Worm (Caenorhabditis elegans) whole organism, late embryonic: Measurements from ENCODE around the gene ZK643.2.
"Not testable (repeated sequence)": the region's sequence is repeated elsewhere in the genome, so short reads cannot be mapped to it uniquely, and the experiment has no call there.

Experiments
- K02D7.2 ChIP-seq: sonication (generic microtip); optimal IDR thresholded peaks from 2 replicates; lab custom pipeline; 2017; ENCODE audit warnings: mild to moderate bottlenecking, missing genetic modification characterization, missing compliant biosample characterization
- T23F11.4 ChIP-seq: fragments of 200-800 bp; sonication (Bioruptor generic); optimal IDR thresholded peaks from 2 replicates; lab custom pipeline; 2018; ENCODE audit warnings: mild to moderate bottlenecking, missing genetic modification characterization, missing compliant biosample characterization
- ama-1 ChIP-seq: fragments of 150-350 bp; optimal IDR thresholded peaks from 2 replicates; lab custom pipeline; 2014
- ceh-14 ChIP-seq: sonication (generic microtip); optimal IDR thresholded peaks from 2 replicates; lab custom pipeline; 2016; ENCODE audit warnings: missing genotype, missing genetic modification characterization, missing compliant biosample characterization
- ceh-18 ChIP-seq: sonication (generic microtip); optimal IDR thresholded peaks from 2 replicates; lab custom pipeline; 2016; ENCODE audit warnings: missing genetic modification characterization, missing compliant biosample characterization
- ceh-24 ChIP-seq: sonication (generic microtip); optimal IDR thresholded peaks from 2 replicates; lab custom pipeline; 2016; ENCODE audit warnings: mild to moderate bottlenecking, missing genetic modification characterization, missing compliant biosample characterization
- ceh-31 ChIP-seq: sonication (generic microtip); optimal IDR thresholded peaks from 2 replicates; lab custom pipeline; 2016; ENCODE audit warnings: missing genetic modification characterization, missing compliant biosample characterization
- ceh-45 ChIP-seq: fragments of 200-800 bp; sonication (Bioruptor generic); IDR thresholded peaks from 2 replicates; pipeline ENCODE4 v1.3.6; 2022; ENCODE audit warnings: missing genetic modification reagents, missing genetic modification characterization, missing compliant biosample characterization
- ceh-48 ChIP-seq: sonication (generic microtip); optimal IDR thresholded peaks from 2 replicates; lab custom pipeline; 2016; ENCODE audit warnings: missing genetic modification characterization, inconsistent platforms, missing compliant biosample characterization
- dve-1 ChIP-seq: sonication (generic microtip); optimal IDR thresholded peaks from 2 replicates; lab custom pipeline; 2017; ENCODE audit warnings: antibody characterized with exemption, mild to moderate bottlenecking, missing genetic modification characterization, missing compliant biosample characterization
- elt-2 ChIP-seq: sonication (generic microtip); optimal IDR thresholded peaks from 2 replicates; lab custom pipeline; 2016; ENCODE audit warnings: missing genetic modification reagents, missing genetic modification characterization, missing compliant biosample characterization
- eyg-1 ChIP-seq: sonication (generic microtip); optimal IDR thresholded peaks from 2 replicates; lab custom pipeline; 2016; ENCODE audit warnings: missing genotype, missing genetic modification characterization, missing compliant biosample characterization
- hlh-13 ChIP-seq: fragments of 200-800 bp; sonication (Bioruptor generic); optimal IDR thresholded peaks from 2 replicates; lab custom pipeline; 2018; ENCODE audit warnings: mild to moderate bottlenecking, missing genetic modification characterization, missing compliant biosample characterization
- madf-2 ChIP-seq: sonication (generic microtip); optimal IDR thresholded peaks from 2 replicates; lab custom pipeline; 2017; ENCODE audit warnings: missing genetic modification characterization, missing compliant biosample characterization
- nhr-11 ChIP-seq: fragments of 150-350 bp; optimal IDR thresholded peaks from 2 replicates; lab custom pipeline; 2014; ENCODE audit warnings: missing biosample characterization, missing genetic modification characterization
- npax-4 ChIP-seq: sonication (generic microtip); optimal IDR thresholded peaks from 2 replicates; lab custom pipeline; 2016; ENCODE audit warnings: missing genetic modification characterization, missing compliant biosample characterization
- pag-3 ChIP-seq: sonication (generic microtip); optimal IDR thresholded peaks from 2 replicates; lab custom pipeline; 2016; ENCODE audit warnings: missing compliant biosample characterization, missing genetic modification characterization, borderline replicate concordance
- pha-2 ChIP-seq: sonication (generic microtip); optimal IDR thresholded peaks from 2 replicates; lab custom pipeline; 2017; ENCODE audit warnings: mild to moderate bottlenecking, missing genetic modification characterization, missing compliant biosample characterization
- pha-4 ChIP-seq: fragments of 150-350 bp; optimal IDR thresholded peaks from 2 replicates; lab custom pipeline; 2018; ENCODE audit warnings: missing biosample characterization, missing genetic modification reagents, missing genetic modification characterization
- ref-2 ChIP-seq: sonication (generic microtip); optimal IDR thresholded peaks from 2 replicates; lab custom pipeline; 2016; ENCODE audit warnings: missing genetic modification characterization, missing compliant biosample characterization
- rnt-1 ChIP-seq: sonication (generic microtip); optimal IDR thresholded peaks from 2 replicates; lab custom pipeline; 2016; ENCODE audit warnings: missing genetic modification characterization, missing compliant biosample characterization
- sox-2 ChIP-seq: fragments of 200-800 bp; sonication (Bioruptor generic); IDR thresholded peaks from 2 replicates; pipeline ENCODE4 v1.3.6; 2022; ENCODE audit warnings: missing genetic modification reagents, missing genetic modification characterization, missing compliant biosample characterization
- syd-9 ChIP-seq: sonication (generic microtip); optimal IDR thresholded peaks from 2 replicates; lab custom pipeline; 2016; ENCODE audit warnings: mild to moderate bottlenecking, missing genetic modification characterization, moderate library complexity, missing compliant biosample characterization
- tbx-2 ChIP-seq: sonication (generic microtip); optimal IDR thresholded peaks from 2 replicates; lab custom pipeline; 2016; ENCODE audit warnings: missing genetic modification characterization, missing compliant biosample characterization
- ttx-3 ChIP-seq: sonication (generic microtip); optimal IDR thresholded peaks from 2 replicates; lab custom pipeline; 2016; ENCODE audit warnings: missing genetic modification reagents, missing genetic modification characterization, missing compliant biosample characterization
- unc-3 ChIP-seq, 2 experiments: fragments of 200-800 bp in 1 of 2; sonication (Bioruptor generic) in 1 of 2; sonication (generic microtip) in 1 of 2; conservative IDR thresholded peaks in 1 of 2; optimal IDR thresholded peaks in 1 of 2; 2 replicates each; pipeline versions ENCODE4 v1.3.6 to Lab custom; 2016 to 2022; ENCODE audit warnings: missing compliant biosample characterization in 2 of 2, missing genetic modification characterization in 2 of 2, missing genetic modification reagents in 1 of 2
- unc-42 ChIP-seq: sonication (generic microtip); optimal IDR thresholded peaks from 2 replicates; lab custom pipeline; 2016; ENCODE audit warnings: missing genotype, missing genetic modification characterization, missing compliant biosample characterization
- unc-55 ChIP-seq: sonication (generic microtip); optimal IDR thresholded peaks from 2 replicates; lab custom pipeline; 2017; ENCODE audit warnings: missing biosample characterization, missing genetic modification reagents, missing genetic modification characterization
- ztf-16 ChIP-seq: sonication (generic microtip); optimal IDR thresholded peaks from 2 replicates; lab custom pipeline; 2017; ENCODE audit warnings: missing genetic modification characterization, missing compliant biosample characterization

ZK643.2 gene

ce11 chrIII:9002545-9002944 lies 46.2 kb downstream of the ZK643.2 start, which contains the start of the genes F59B2.15 and zif-1:
Gene F59B2.15, minus strand, starts transcription at chrIII:9002645.
Gene zif-1, plus strand, starts transcription at chrIII:9002779.
- TF ChIP-seq rnt-1 (tag; lab: Kevin White, UChicago) = no peak
- TF ChIP-seq ceh-24 (tag; lab: Kevin White, UChicago) = no peak
- TF ChIP-seq ama-1 (lab: Kevin White, UChicago) = no peak
- TF ChIP-seq sox-2 = no peak
- no peak for TF ChIP-seq hlh-13 (GFP tag; lab: Kevin White, UChicago)
- TF ChIP-seq ttx-3 (tag; lab: Kevin White, UChicago) = no peak
- no peak for TF ChIP-seq madf-2 (tag; lab: Kevin White, UChicago)
- no peak for TF ChIP-seq eyg-1
- TF ChIP-seq pag-3 (tag; lab: Kevin White, UChicago) = no peak
- no peak for TF ChIP-seq ztf-16
- no peak for TF ChIP-seq ceh-31 (tag; lab: Kevin White, UChicago)
- TF ChIP-seq pha-4 (tag; lab: Kevin White, UChicago) = no peak
- TF ChIP-seq ref-2 = no peak
- no peak for TF ChIP-seq nhr-11 (tag; lab: Kevin White, UChicago)
- TF ChIP-seq ceh-45 (GFP tag; lab: Robert Waterston, UW) = no peak
- no peak for TF ChIP-seq elt-2 (tag; lab: Kevin White, UChicago)
- no peak for TF ChIP-seq ceh-14 (tag; lab: Kevin White, UChicago)
- TF ChIP-seq, all 69 proteins: peak for 0

ce11 chrIII:9004658-9005057 lies 48.3 kb downstream of the ZK643.2 start:
- TF ChIP-seq ama-1 (lab: Kevin White, UChicago) (no peak), npax-4 (tag; lab: Kevin White, UChicago) (no peak), madf-2 (tag; lab: Kevin White, UChicago) (no peak), pha-2 (tag; lab: Kevin White, UChicago) (no peak), K02D7.2 (no peak)

- TF ChIP-seq rnt-1 (tag; lab: Kevin White, UChicago); unc-3 (GFP tag; conservative IDR thresholded peaks at IDR 0.05; lab: Robert Waterston, UW); unc-3 (tag; optimal IDR thresholded peaks at IDR 0.05; lab: Kevin White, UChicago); unc-42 (tag; lab: Kevin White, UChicago): not testable (repeated sequence)
These were observed 49.6 kb downstream of the ZK643.2 start, which contains the start of gene rab-6.1 for ce11 chrIII:9005905-9006372. Gene rab-6.1, minus strand, starts transcription at chrIII:9005955.

- TF ChIP-seq tbx-2 (tag; lab: Kevin White, UChicago) = peak; percentile 46
- peak; percentile 87 for TF ChIP-seq syd-9 (tag; lab: Kevin White, UChicago)
- TF ChIP-seq pag-3 (tag; lab: Kevin White, UChicago) = no peak
- TF ChIP-seq T23F11.4 = peak; percentile 28
- TF ChIP-seq elt-2 (tag; lab: Kevin White, UChicago) = peak; percentile 39
- TF ChIP-seq ref-2 = peak; percentile 15
- TF ChIP-seq dve-1 (tag; lab: Kevin White, UChicago) = peak; percentile 8
- no peak for TF ChIP-seq ceh-48 (tag; lab: Kevin White, UChicago)
- TF ChIP-seq ceh-18 (tag; lab: Kevin White, UChicago) = peak; percentile 25
- peak; percentile 85 for TF ChIP-seq unc-55
These were observed 50.8 kb downstream of the ZK643.2 start for ce11 chrIII:9007183-9007582.
